Fruit fly (Drosophila melanogaster): Measurements from ENCODE around the gene CG14949.

- no peak for TF ChIP-seq CG8478 (optimal IDR thresholded peaks at IDR 0.05)
- TF ChIP-seq usp (GFP tag; optimal IDR thresholded peaks at IDR 0.05): no peak
- TF ChIP-seq pan (optimal IDR thresholded peaks at IDR 0.05): no peak
- no peak for TF ChIP-seq EcR (GFP tag; optimal IDR thresholded peaks at IDR 0.05)
- no peak for TF ChIP-seq Dll (optimal IDR thresholded peaks at IDR 0.05)
- TF ChIP-seq psq (optimal IDR thresholded peaks at IDR 0.05): no peak
These were observed 6.9 kb downstream of the CG14949 start for dm6 chr3L:2636023-2636968.
